Fruit fly (Drosophila melanogaster) whole organism, embryonic: Measurements from ENCODE around the gene Dhod.

Experiments used
- Adf1 ChIP-seq: fragments of 200-800 bp; sonication (Bioruptor generic); IDR thresholded peaks from 2 replicates; pipeline ENCODE4 v1.3.6; 2022; ENCODE audit warnings: missing biosample characterization, missing genetic modification characterization
- Aef1 ChIP-seq: fragments of 200-800 bp; sonication (Bioruptor generic); IDR thresholded peaks from 3 replicates; pipeline ENCODE4 v1.3.6; 2022; ENCODE audit warnings: missing biosample characterization, missing genetic modification characterization
- Bteb2 ChIP-seq: fragments of 200-800 bp; sonication (Bioruptor generic); optimal IDR thresholded peaks from 2 replicates; lab custom pipeline; 2016; ENCODE audit warnings: missing biosample characterization, missing genetic modification characterization
- CG12236 ChIP-seq: fragments of 200-800 bp; sonication (Bioruptor generic); optimal IDR thresholded peaks from 2 replicates; lab custom pipeline; 2016; ENCODE audit warnings: missing biosample characterization, missing genetic modification characterization
- CG12744 ChIP-seq: fragments of 200-800 bp; sonication (Bioruptor generic); optimal IDR thresholded peaks from 2 replicates; lab custom pipeline; 2016; ENCODE audit warnings: missing biosample characterization, missing genetic modification characterization
- CG13775 ChIP-seq: fragments of 200-800 bp; sonication (Bioruptor generic); optimal IDR thresholded peaks from 3 replicates; lab custom pipeline; 2017; ENCODE audit warnings: missing biosample characterization, mild to moderate bottlenecking, missing genetic modification characterization
- CG14050 ChIP-seq: fragments of 200-800 bp; sonication (Bioruptor generic); IDR thresholded peaks from 3 replicates; pipeline ENCODE4 v1.3.6; 2022; ENCODE audit warnings: missing biosample characterization, missing genetic modification characterization
- CG14860 ChIP-seq: fragments of 200-800 bp; sonication (Bioruptor generic); IDR thresholded peaks from 3 replicates; pipeline ENCODE4 v1.3.6; 2022; ENCODE audit warnings: missing biosample characterization, missing genetic modification characterization; ENCODE audit not compliant: partially characterized antibody
- CG15011 ChIP-seq: fragments of 200-800 bp; sonication (Bioruptor generic); optimal IDR thresholded peaks from 3 replicates; lab custom pipeline; 2018; ENCODE audit warnings: missing biosample characterization, mild to moderate bottlenecking, missing genetic modification characterization
- CG15269 ChIP-seq: fragments of 200-800 bp; sonication (Bioruptor generic); optimal IDR thresholded peaks from 2 replicates; lab custom pipeline; 2018; ENCODE audit warnings: missing biosample characterization, mild to moderate bottlenecking, missing genetic modification characterization, moderate library complexity
- CG15479 ChIP-seq: fragments of 200-800 bp; sonication (Bioruptor generic); optimal IDR thresholded peaks from 3 replicates; lab custom pipeline; 2019; ENCODE audit warnings: missing biosample characterization, mild to moderate bottlenecking, missing genetic modification characterization, moderate library complexity
- CG17186 ChIP-seq: fragments of 200-800 bp; sonication (Bioruptor generic); optimal IDR thresholded peaks from 3 replicates; lab custom pipeline; 2017; ENCODE audit warnings: missing biosample characterization, missing genetic modification reagents, missing genetic modification characterization
- CG2199 ChIP-seq: fragments of 200-800 bp; sonication (Bioruptor generic); IDR thresholded peaks from 3 replicates; pipeline ENCODE4 v1.3.6; 2022; ENCODE audit warnings: missing biosample characterization, missing genetic modification characterization
- CG2202 ChIP-seq: fragments of 200-800 bp; sonication (Bioruptor generic); optimal IDR thresholded peaks from 2 replicates; lab custom pipeline; 2018; ENCODE audit warnings: missing biosample characterization, mild to moderate bottlenecking, missing genetic modification characterization
- CG34422 ChIP-seq: fragments of 200-800 bp; sonication (Bioruptor generic); IDR thresholded peaks from 3 replicates; pipeline ENCODE4 v1.3.6; 2022; ENCODE audit warnings: missing biosample characterization, missing genetic modification characterization
- CG3726 ChIP-seq: fragments of 200-800 bp; sonication (Bioruptor generic); IDR thresholded peaks from 3 replicates; pipeline ENCODE4, ENCODE4 v1.3.6; 2022; ENCODE audit warnings: missing biosample characterization, missing genetic modification characterization
- CG43689 ChIP-seq: fragments of 200-800 bp; sonication (Bioruptor generic); IDR thresholded peaks from 2 replicates; pipeline ENCODE4 v1.3.6; 2022; ENCODE audit warnings: missing biosample characterization, missing genetic modification characterization
- CG4820 ChIP-seq: fragments of 200-800 bp; sonication (Bioruptor generic); optimal IDR thresholded peaks from 3 replicates; lab custom pipeline; 2016; ENCODE audit warnings: missing biosample characterization, missing genetic modification characterization
- CG7786 ChIP-seq: fragments of 200-800 bp; sonication (Bioruptor generic); optimal IDR thresholded peaks from 2 replicates; lab custom pipeline; 2016; ENCODE audit warnings: missing biosample characterization, missing genetic modification characterization
- Camta ChIP-seq: fragments of 200-800 bp; sonication (Bioruptor generic); optimal IDR thresholded peaks from 2 replicates; lab custom pipeline; 2016; ENCODE audit warnings: missing biosample characterization, missing genetic modification characterization
- D19B ChIP-seq: fragments of 200-800 bp; sonication (Bioruptor generic); optimal IDR thresholded peaks from 2 replicates; lab custom pipeline; 2017; ENCODE audit warnings: missing biosample characterization, mild to moderate bottlenecking, missing genetic modification characterization
- Hr78 ChIP-seq, 2 experiments: fragments of 200-800 bp in 1 of 2; fragments of >200 bp in 1 of 2; sonication (Bioruptor generic) in 1 of 2; optimal IDR thresholded peaks; 2 replicates each; lab custom pipeline; 2017 to 2019; ENCODE audit warnings: missing biosample characterization in 2 of 2, missing genetic modification characterization in 2 of 2, mild to moderate bottlenecking in 1 of 2, moderate library complexity in 1 of 2
- Jarid2 ChIP-seq: fragments of 200-800 bp; sonication (Bioruptor generic); optimal IDR thresholded peaks from 3 replicates; lab custom pipeline; 2017; ENCODE audit warnings: mild to moderate bottlenecking, missing biosample characterization, missing genetic modification reagents, missing genetic modification characterization
- Kr ChIP-seq: fragments of 200-800 bp; sonication (Bioruptor generic); optimal IDR thresholded peaks from 2 replicates; lab custom pipeline; 2017; ENCODE audit warnings: missing biosample characterization, mild to moderate bottlenecking, missing genetic modification characterization
- Med ChIP-seq: fragments of 200-800 bp; sonication (Bioruptor generic); peaks from one replicate; lab custom pipeline; 2016; ENCODE audit warnings: missing biosample characterization, missing genetic modification characterization, mild to moderate bottlenecking, inconsistent platforms, moderate library complexity
- Mes4 ChIP-seq: fragments of 200-800 bp; sonication (Bioruptor generic); optimal IDR thresholded peaks from 2 replicates; lab custom pipeline; 2016; ENCODE audit warnings: missing biosample characterization, missing genetic modification characterization
- NC2β ChIP-seq: fragments of 200-800 bp; sonication (Bioruptor generic); optimal IDR thresholded peaks from 2 replicates; lab custom pipeline; 2016; ENCODE audit warnings: missing biosample characterization, missing genetic modification characterization
- NFAT ChIP-seq: fragments of 200-800 bp; sonication (Bioruptor generic); IDR thresholded peaks from 2 replicates; pipeline ENCODE4 v1.3.6; 2022; ENCODE audit warnings: missing biosample characterization, missing genetic modification characterization
- Nf-YA ChIP-seq: fragments of 200-800 bp; sonication (Bioruptor generic); IDR thresholded peaks from 2 replicates; pipeline ENCODE4 v1.3.6; 2022; ENCODE audit warnings: missing biosample characterization, missing genetic modification characterization
- Nf-YC ChIP-seq: fragments of 200-800 bp; optimal IDR thresholded peaks from 3 replicates; lab custom pipeline; 2019; ENCODE audit warnings: missing biosample characterization, mild to moderate bottlenecking, missing genetic modification characterization, moderate library complexity
- Oaz ChIP-seq: fragments of 200-800 bp; sonication (Bioruptor generic); IDR thresholded peaks from 2 replicates; pipeline ENCODE4 v1.3.6; 2022; ENCODE audit warnings: missing biosample characterization, missing genetic modification characterization
- Poxn ChIP-seq: fragments of 200-800 bp; sonication (Bioruptor generic); IDR thresholded peaks from 2 replicates; pipeline ENCODE4 v1.3.6; 2022; ENCODE audit warnings: missing biosample characterization, missing genetic modification characterization
- Trl ChIP-seq, 3 experiments: fragments of >200 bp in 2 of 3; fragments of 200-800 bp in 1 of 3; sonication (Bioruptor generic) in 1 of 3; optimal IDR thresholded peaks; 2 replicates in 1 of 3; 3 replicates in 2 of 3; lab custom pipeline; 2016 to 2017; ENCODE audit warnings: missing biosample characterization in 1 of 3, missing genetic modification characterization in 1 of 3
- abd-A ChIP-seq: fragments of 200-800 bp; sonication (Bioruptor generic); optimal IDR thresholded peaks from 3 replicates; lab custom pipeline; 2019; ENCODE audit warnings: missing biosample characterization, mild to moderate bottlenecking, missing genetic modification characterization, moderate library complexity
- bowl ChIP-seq: fragments of 200-800 bp; sonication (Bioruptor generic); IDR thresholded peaks from 2 replicates; pipeline ENCODE4 v1.3.6; 2022; ENCODE audit warnings: missing biosample characterization, missing genetic modification characterization
- br ChIP-seq: fragments of >200 bp; optimal IDR thresholded peaks from 2 replicates; lab custom pipeline; 2017
- cwo ChIP-seq: fragments of 200-800 bp; sonication (Bioruptor generic); optimal IDR thresholded peaks from 3 replicates; lab custom pipeline; 2017; ENCODE audit warnings: missing biosample characterization, missing genetic modification characterization, mild to moderate bottlenecking, moderate library complexity, missing genetic modification reagents
- dmrt99B ChIP-seq: fragments of 200-800 bp; sonication (Bioruptor generic); optimal IDR thresholded peaks from 2 replicates; lab custom pipeline; 2018; ENCODE audit warnings: missing biosample characterization, mild to moderate bottlenecking, missing genetic modification characterization, moderate library complexity
- ewg ChIP-seq: fragments of 200-800 bp; sonication (Bioruptor generic); optimal IDR thresholded peaks from 3 replicates; lab custom pipeline; 2017; ENCODE audit warnings: mild to moderate bottlenecking, missing biosample characterization, missing genetic modification reagents, missing genetic modification characterization
- jing ChIP-seq: fragments of 200-800 bp; sonication (Bioruptor generic); optimal IDR thresholded peaks from 2 replicates; lab custom pipeline; 2018; ENCODE audit warnings: missing biosample characterization, mild to moderate bottlenecking, missing genetic modification characterization
- ken ChIP-seq: fragments of 200-800 bp; sonication (Bioruptor generic); IDR thresholded peaks from 3 replicates; pipeline ENCODE4 v1.3.6; 2022; ENCODE audit warnings: missing biosample characterization, missing genetic modification characterization
- kni ChIP-seq: fragments of 200-800 bp; sonication (Bioruptor generic); optimal IDR thresholded peaks from 3 replicates; lab custom pipeline; 2017; ENCODE audit warnings: mild to moderate bottlenecking, missing biosample characterization, missing genetic modification reagents, missing genetic modification characterization
- peb ChIP-seq: fragments of 200-800 bp; sonication (Bioruptor generic); IDR thresholded peaks from 2 replicates; pipeline ENCODE4 v1.3.6; 2022; ENCODE audit warnings: missing biosample characterization, missing genetic modification characterization
- sim ChIP-seq: fragments of 200-800 bp; sonication (Bioruptor generic); IDR thresholded peaks from 2 replicates; pipeline ENCODE4 v1.3.6; 2022; ENCODE audit warnings: missing biosample characterization, missing genetic modification characterization
- stc ChIP-seq: fragments of 200-800 bp; sonication (Bioruptor generic); IDR thresholded peaks from 2 replicates; pipeline ENCODE4 v1.3.6; 2022; ENCODE audit warnings: missing biosample characterization, missing genetic modification characterization
- tap ChIP-seq: fragments of 200-800 bp; optimal IDR thresholded peaks from 3 replicates; lab custom pipeline; 2019; ENCODE audit warnings: missing biosample characterization, mild to moderate bottlenecking, missing genetic modification characterization, moderate library complexity
- trh ChIP-seq: fragments of 200-800 bp; sonication (Bioruptor generic); optimal IDR thresholded peaks from 2 replicates; lab custom pipeline; 2016; ENCODE audit warnings: missing biosample characterization, missing genetic modification characterization
- vfl ChIP-seq: fragments of 200-800 bp; sonication (Bioruptor generic); optimal IDR thresholded peaks from 2 replicates; lab custom pipeline; 2016; ENCODE audit warnings: missing biosample characterization, missing genetic modification characterization
- zen ChIP-seq: fragments of 200-800 bp; sonication (Bioruptor generic); optimal IDR thresholded peaks from 3 replicates; lab custom pipeline; 2018; ENCODE audit warnings: missing biosample characterization, mild to moderate bottlenecking, missing genetic modification characterization, moderate library complexity

Gene Dhod

DNA sequence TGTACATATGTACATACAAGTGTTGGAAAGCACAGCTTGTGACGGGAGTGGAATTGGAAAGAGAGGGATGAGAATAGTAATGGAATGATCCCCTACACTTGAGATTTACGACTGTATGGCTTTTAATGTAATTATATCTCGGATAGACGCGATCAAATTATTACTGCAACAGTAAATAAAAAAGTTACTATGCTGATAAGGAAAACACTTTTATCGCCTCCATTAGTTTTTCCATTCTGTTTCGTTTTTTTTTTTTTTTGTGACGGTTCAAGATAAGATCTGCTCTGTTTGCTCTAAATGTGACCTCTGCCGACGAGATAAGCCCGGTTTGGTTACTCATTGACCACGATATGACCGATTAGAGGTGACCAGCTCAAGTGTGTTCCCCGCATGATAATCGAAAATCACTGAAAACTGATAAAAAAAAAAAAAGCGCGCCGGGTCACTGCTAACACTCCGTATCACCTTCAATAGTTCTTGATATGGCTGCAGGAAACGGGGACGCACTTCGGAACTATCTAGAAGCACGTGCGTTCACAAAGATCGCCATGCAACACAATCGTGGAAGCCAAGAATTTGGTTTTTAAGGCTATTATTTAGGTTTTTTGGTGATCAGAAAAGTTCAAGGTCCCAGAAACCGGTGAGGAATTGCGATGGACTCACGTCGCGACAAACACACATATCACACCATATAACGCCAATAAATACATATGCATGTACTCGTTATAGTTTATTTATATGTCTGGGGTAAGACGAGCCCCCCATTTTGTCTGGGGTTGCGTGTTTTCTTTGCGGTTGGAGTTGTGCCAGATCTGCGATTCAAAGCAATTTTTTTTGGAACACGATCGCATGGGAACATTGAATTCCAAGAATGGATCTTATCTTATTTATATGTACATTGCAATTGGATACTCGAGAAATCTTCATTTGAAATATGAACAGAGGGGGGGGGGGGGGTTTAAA lies 18.1 kb upstream of the Dhod start, which contains the start of gene p (continued):
- TF ChIP-seq CG2202 (tag; lab: Kevin White, UChicago) (peak; percentile 15), Oaz (GFP tag; lab: Robert Waterston, UW) (no peak), peb (GFP tag; lab: Robert Waterston, UW) (no peak), tap (tag; lab: Kevin White, UChicago) (peak; percentile 4), jing (GFP tag; lab: Kevin White, UChicago) (no peak), CG15269 (tag; lab: Kevin White, UChicago) (peak; percentile 30), CG12236 (GFP tag; lab: Kevin White, UChicago) (peak; percentile 35), Poxn (no peak), cwo (GFP tag; lab: Kevin White, UChicago) (peak; percentile 78), dmrt99B (tag; lab: Kevin White, UChicago) (peak; percentile 37), CG34422 (GFP tag; lab: Robert Waterston, UW) (no peak), Jarid2 (no peak), CG4820 (GFP tag; lab: Kevin White, UChicago) (no peak), Camta (GFP tag; lab: Kevin White, UChicago) (no peak), Nf-YA (GFP tag; lab: Robert Waterston, UW) (no peak), CG3726 (GFP tag; lab: Robert Waterston, UW) (no peak), abd-A (tag; lab: Kevin White, UChicago) (no peak), D19B (GFP tag; lab: Kevin White, UChicago) (peak; percentile 18), sim (peak; percentile 48; the same call in 1 of the 2 replicates), stc (GFP tag; lab: Robert Waterston, UW) (0 out of 2 replicates have a peak, but pooled peaks have one; percentile 21), br (lab: Kevin White, UChicago) (no peak), NC2β (peak; percentile 15), CG2199 (no peak), ewg (GFP tag; lab: Kevin White, UChicago) (no peak), Trl (optimal IDR thresholded peaks at IDR 0.05; lab: Kevin White, UChicago) (no peak), Trl (GFP tag; optimal IDR thresholded peaks at IDR 0.05; lab: Kevin White, UChicago) (peak; percentile 27), zen (no peak), CG12744 (peak; percentile 23), Aef1 (GFP tag; lab: Robert Waterston, UW) (no peak; the same call in 2 of the 3 replicates), Hr78 (GFP tag; optimal IDR thresholded peaks at IDR 0.05; lab: Kevin White, UChicago) (peak in 1 of 2 experiments; percentile 98), CG14860 (no peak), Med (GFP tag; lab: Kevin White, UChicago) (peak; percentile 77), CG43689 (GFP tag; lab: Robert Waterston, UW) (no peak), Adf1 (GFP tag; lab: Robert Waterston, UW) (no peak), trh (GFP tag; lab: Kevin White, UChicago) (no peak), CG13775 (GFP tag; lab: Kevin White, UChicago) (no peak), Kr (GFP tag; lab: Kevin White, UChicago) (peak; percentile 42), ken (GFP tag; lab: Robert Waterston, UW) (no peak), Mes4 (no peak), vfl (GFP tag; lab: Kevin White, UChicago) (no peak), Nf-YC (no peak), bowl (GFP tag; lab: Robert Waterston, UW) (no peak), Bteb2 (GFP tag; lab: Kevin White, UChicago) (peak; percentile 17), CG7786 (GFP tag; lab: Kevin White, UChicago) (peak; percentile 25), NFAT (no peak), CG14050 (GFP tag; lab: Robert Waterston, UW) (no peak), CG15479 (GFP tag; lab: Kevin White, UChicago) (peak; percentile 68), CG17186 (no peak), CG15011 (GFP tag; lab: Kevin White, UChicago) (no peak), kni (GFP tag; lab: Kevin White, UChicago) (peak; percentile 63)
